Worm (Caenorhabditis elegans) whole organism, midembryonic: ENCODE measurements around the gene srh-154.

Experiments used
- flt-1 ChIP-seq: fragments of 200-800 bp; sonication (Bioruptor generic); IDR thresholded peaks from 2 replicates; pipeline ENCODE4 v1.3.6; 2022; ENCODE audit warnings: missing genetic modification characterization, missing compliant biosample characterization
- klf-2 ChIP-seq: fragments of 200-800 bp; sonication (Bioruptor generic); conservative IDR thresholded peaks from 2 replicates; pipeline ENCODE4 v1.3.6; 2022; ENCODE audit warnings: missing genetic modification reagents, missing genetic modification characterization, missing compliant biosample characterization
- ref-1 ChIP-seq: fragments of 200-800 bp; sonication (Bioruptor generic); conservative IDR thresholded peaks from 2 replicates; pipeline ENCODE4 v1.3.6; 2022; ENCODE audit warnings: missing genetic modification reagents, missing genetic modification characterization, missing compliant biosample characterization
- ztf-29 ChIP-seq: fragments of 200-800 bp; sonication (Bioruptor generic); IDR thresholded peaks from 2 replicates; pipeline ENCODE4 v1.3.6; 2022; ENCODE audit warnings: missing genetic modification reagents, missing genetic modification characterization, missing compliant biosample characterization

- no peak for TF ChIP-seq flt-1 (GFP tag; lab: Robert Waterston, UW)
- TF ChIP-seq ref-1 (GFP tag; lab: Robert Waterston, UW): no peak
- no peak for TF ChIP-seq ztf-29 (GFP tag; lab: Robert Waterston, UW)
- no peak for TF ChIP-seq klf-2 (GFP tag; lab: Robert Waterston, UW)
These were observed 34.2 kb downstream of the srh-154 start, which contains the start of gene srh-123 for ce11 chrV:17473699-17474098.
